Worm (Caenorhabditis elegans) whole organism, L2 larva: ENCODE measurements around the gene F25B4.8.

Experiments used
- Y55F3AM.14 ChIP-seq: fragments of 200-800 bp; sonication (Bioruptor generic); optimal IDR thresholded peaks from 2 replicates; lab custom pipeline; 2018; ENCODE audit warnings: mild to moderate bottlenecking, missing genetic modification characterization, missing compliant biosample characterization
- alr-1 ChIP-seq: fragments of 150-350 bp; optimal IDR thresholded peaks from 2 replicates; lab custom pipeline; 2014; ENCODE audit warnings: missing biosample characterization, missing genetic modification characterization
- ama-1 ChIP-seq: fragments of 150-350 bp; optimal IDR thresholded peaks from 2 replicates; lab custom pipeline; 2018; ENCODE audit warnings: inconsistent platforms
- blmp-1 ChIP-seq: sonication (generic microtip); optimal IDR thresholded peaks from 2 replicates; lab custom pipeline; 2017; ENCODE audit warnings: missing genetic modification characterization, mild to moderate bottlenecking, missing compliant biosample characterization, antibody characterized with exemption, moderate library complexity; ENCODE audit not compliant: insufficient read depth
- ceh-16 ChIP-seq: fragments of 150-350 bp; optimal IDR thresholded peaks from 2 replicates; lab custom pipeline; 2014; ENCODE audit warnings: missing biosample characterization, missing genetic modification characterization
- ceh-82 ChIP-seq: fragments of 150-350 bp; optimal IDR thresholded peaks from 2 replicates; lab custom pipeline; 2014; ENCODE audit warnings: missing biosample characterization, missing genetic modification characterization
- egl-27 ChIP-seq: sonication (generic microtip); optimal IDR thresholded peaks from 3 replicates; lab custom pipeline; 2017; ENCODE audit warnings: missing biosample characterization, missing genetic modification reagents, missing genetic modification characterization
- elt-3 ChIP-seq: sonication (generic microtip); optimal IDR thresholded peaks from 2 replicates; lab custom pipeline; 2017; ENCODE audit warnings: missing biosample characterization, missing genetic modification characterization
- fos-1 ChIP-seq: fragments of 150-350 bp; optimal IDR thresholded peaks from 2 replicates; lab custom pipeline; 2014; ENCODE audit warnings: missing biosample characterization, missing genetic modification characterization
- gmeb-1 ChIP-seq: fragments of 150-350 bp; optimal IDR thresholded peaks from 2 replicates; lab custom pipeline; 2014; ENCODE audit warnings: missing biosample characterization, missing genetic modification characterization
- lin-11 ChIP-seq: fragments of 150-350 bp; sonication (generic microtip); optimal IDR thresholded peaks from 2 replicates; lab custom pipeline; 2014; ENCODE audit warnings: missing biosample characterization, missing genetic modification characterization, inconsistent platforms, mixed read lengths
- lsy-2 ChIP-seq, 2 experiments: fragments of 150-350 bp in 1 of 2; sonication (generic microtip) in 1 of 2; optimal IDR thresholded peaks; 2 replicates each; lab custom pipeline; 2014 to 2017; ENCODE audit warnings: missing biosample characterization in 2 of 2, missing genetic modification characterization in 2 of 2
- mbf-1 ChIP-seq: sonication (generic microtip); optimal IDR thresholded peaks from 2 replicates; lab custom pipeline; 2017; ENCODE audit warnings: missing biosample characterization, missing genetic modification characterization
- mdl-1 ChIP-seq, 2 experiments: fragments of 150-350 bp in 1 of 2; sonication (generic microtip) in 1 of 2; optimal IDR thresholded peaks; 2 replicates each; lab custom pipeline; 2017; ENCODE audit warnings: missing biosample characterization in 2 of 2, missing genetic modification characterization in 2 of 2
- nhr-11 ChIP-seq: fragments of 150-350 bp; optimal IDR thresholded peaks from 2 replicates; lab custom pipeline; 2014; ENCODE audit warnings: missing biosample characterization, missing genetic modification characterization
- nhr-129 ChIP-seq: fragments of 150-350 bp; optimal IDR thresholded peaks from 2 replicates; lab custom pipeline; 2014; ENCODE audit warnings: missing biosample characterization, missing genetic modification characterization
- nhr-21 ChIP-seq: fragments of 150-350 bp; optimal IDR thresholded peaks from 2 replicates; lab custom pipeline; 2014; ENCODE audit warnings: missing biosample characterization, missing genetic modification characterization
- nhr-25 ChIP-seq: fragments of 150-350 bp; sonication (generic microtip); optimal IDR thresholded peaks from 3 replicates; lab custom pipeline; 2014; ENCODE audit warnings: missing biosample characterization, missing genetic modification characterization
- skn-1 ChIP-seq: sonication (generic microtip); optimal IDR thresholded peaks from 2 replicates; lab custom pipeline; 2017; ENCODE audit warnings: missing biosample characterization, missing genetic modification characterization
- sma-3 ChIP-seq: sonication (generic microtip); optimal IDR thresholded peaks from 2 replicates; lab custom pipeline; 2016; ENCODE audit warnings: missing genetic modification reagents, missing genetic modification characterization, missing compliant biosample characterization
- sma-9 ChIP-seq, 2 experiments: fragments of 150-350 bp in 1 of 2; sonication (generic microtip) in 1 of 2; optimal IDR thresholded peaks; 2 replicates each; lab custom pipeline; 2014 to 2016; ENCODE audit warnings: missing genetic modification characterization in 2 of 2, mild to moderate bottlenecking in 1 of 2, missing biosample characterization in 1 of 2, missing compliant biosample characterization in 1 of 2, missing genetic modification reagents in 1 of 2, moderate library complexity in 1 of 2
- snpc-4 ChIP-seq: fragments of 150-350 bp; optimal IDR thresholded peaks from 2 replicates; lab custom pipeline; 2014; ENCODE audit warnings: missing biosample characterization, missing genetic modification characterization
- unc-62 ChIP-seq: fragments of 150-350 bp; optimal IDR thresholded peaks from 2 replicates; lab custom pipeline; 2014; ENCODE audit warnings: missing biosample characterization, missing genetic modification reagents, missing genetic modification characterization
- zag-1 ChIP-seq: fragments of 150-350 bp; optimal IDR thresholded peaks from 2 replicates; lab custom pipeline; 2014; ENCODE audit warnings: missing biosample characterization, missing genetic modification characterization
- ztf-1 ChIP-seq: fragments of 200-800 bp; sonication (Bioruptor generic); conservative IDR thresholded peaks from 2 replicates; pipeline ENCODE4 v1.3.6; 2022; ENCODE audit warnings: missing genetic modification characterization, missing compliant biosample characterization

Gene F25B4.8

ce11 chrV:5705510-5705909 is 14.0 kb upstream of the F25B4.8 start, which contains the start of gene peli-1:
peli-1 (plus strand) TSS chrV:5705810.
- TF ChIP-seq skn-1 (tag; lab: Kevin White, UChicago) (no peak), ztf-1 (GFP tag; lab: Robert Waterston, UW) (no peak), elt-3 (tag; lab: Kevin White, UChicago) (no peak)

- TF ChIP-seq mbf-1 (tag; lab: Kevin White, UChicago) (no peak), sma-9 (GFP tag; optimal IDR thresholded peaks at IDR 0.05; lab: Kevin White, UChicago) (peak; percentile 5), sma-9 (tag; optimal IDR thresholded peaks at IDR 0.05; lab: Kevin White, UChicago) (no peak), nhr-21 (tag; lab: Kevin White, UChicago) (no peak)
Measured at ce11 chrV:5704467-5704866, 13.0 kb upstream of the F25B4.8 start.

- TF ChIP-seq ceh-82 (tag; lab: Kevin White, UChicago) = no peak
- TF ChIP-seq skn-1 (tag; lab: Kevin White, UChicago) = no peak
- TF ChIP-seq sma-9 (GFP tag; optimal IDR thresholded peaks at IDR 0.05; lab: Kevin White, UChicago) = peak; percentile 58
- no peak for TF ChIP-seq sma-9 (tag; optimal IDR thresholded peaks at IDR 0.05; lab: Kevin White, UChicago)
- peak; percentile 41 for TF ChIP-seq nhr-25
- TF ChIP-seq egl-27 (tag; lab: Kevin White, UChicago) = peak; percentile 18
- peak; percentile 80 for TF ChIP-seq nhr-21 (tag; lab: Kevin White, UChicago)
- no peak for TF ChIP-seq snpc-4 (tag; lab: Kevin White, UChicago)
- TF ChIP-seq blmp-1 (tag; lab: Kevin White, UChicago) = peak; percentile 2
- peak; percentile 57 for TF ChIP-seq ama-1
- TF ChIP-seq sma-3 (GFP tag; lab: Kevin White, UChicago) = peak; percentile 62
- TF ChIP-seq, all 48 proteins: peak for 7
Measured at ce11 chrV:5701106-5701505, 9.6 kb upstream of the F25B4.8 start.

- TF ChIP-seq lin-11 (tag; lab: Kevin White, UChicago) (no peak), sma-3 (GFP tag; lab: Kevin White, UChicago) (peak; percentile 19), nhr-21 (tag; lab: Kevin White, UChicago) (no peak)
Measured at ce11 chrV:5699835-5700441, 8.4 kb upstream of the F25B4.8 start, which contains the start of gene clec-1. clec-1 (plus strand) TSS chrV:5700154.

- TF ChIP-seq alr-1 (tag; lab: Kevin White, UChicago) (no peak), unc-62 (GFP tag; lab: Kevin White, UChicago) (no peak), Y55F3AM.14 (GFP tag; lab: Kevin White, UChicago) (peak; percentile 0), sma-3 (GFP tag; lab: Kevin White, UChicago) (peak; percentile 31), mdl-1 (tag; optimal IDR thresholded peaks at IDR 0.05; lab: Kevin White, UChicago) (peak in 1 of 2 experiments; percentile 13), nhr-11 (tag; lab: Kevin White, UChicago) (no peak), nhr-21 (tag; lab: Kevin White, UChicago) (peak; percentile 23), egl-27 (tag; lab: Kevin White, UChicago) (peak; percentile 38), nhr-129 (tag; lab: Kevin White, UChicago) (peak; percentile 4)
Measured at ce11 chrV:5697581-5697980, 6.1 kb upstream of the F25B4.8 start.

ce11 chrV:5696177-5696576 is 4.7 kb upstream of the F25B4.8 start:
- TF ChIP-seq fos-1 = peak; percentile 38
- TF ChIP-seq alr-1 (tag; lab: Kevin White, UChicago) = no peak
- TF ChIP-seq, all 48 proteins: peak for 1

ce11 chrV:5695635-5696034 is 4.1 kb upstream of the F25B4.8 start:
- TF ChIP-seq blmp-1 (tag; lab: Kevin White, UChicago) = peak; percentile 46
- TF ChIP-seq lin-11 (tag; lab: Kevin White, UChicago) = no peak
- TF ChIP-seq zag-1 (tag; lab: Kevin White, UChicago) = no peak
- TF ChIP-seq elt-3 (tag; lab: Kevin White, UChicago) = no peak
- peak; percentile 16 for TF ChIP-seq nhr-129 (tag; lab: Kevin White, UChicago)
- TF ChIP-seq mdl-1 (tag; optimal IDR thresholded peaks at IDR 0.05; lab: Kevin White, UChicago) = no peak
- TF ChIP-seq lsy-2 (tag; optimal IDR thresholded peaks at IDR 0.05; lab: Kevin White, UChicago) = no peak

ce11 chrV:5693595-5693994 is 2.1 kb upstream of the F25B4.8 start:
- TF ChIP-seq sma-3 (GFP tag; lab: Kevin White, UChicago) (peak; percentile 38), nhr-21 (tag; lab: Kevin White, UChicago) (peak; percentile 78), ceh-16 (tag; lab: Kevin White, UChicago) (no peak), nhr-25 (peak; percentile 48), mdl-1 (tag; optimal IDR thresholded peaks at IDR 0.05; lab: Kevin White, UChicago) (no peak), nhr-129 (tag; lab: Kevin White, UChicago) (peak; percentile 26), gmeb-1 (tag; lab: Kevin White, UChicago) (peak; percentile 22), sma-9 (GFP tag; optimal IDR thresholded peaks at IDR 0.05; lab: Kevin White, UChicago) (peak; percentile 46), sma-9 (tag; optimal IDR thresholded peaks at IDR 0.05; lab: Kevin White, UChicago) (no peak)
